Worm (Caenorhabditis elegans) whole organism, L2 larva: Measurements from ENCODE around the gene mrpl-12.
A peak's percentile ranks its signal among the peaks of the same experiment; 100 is the strongest.

Experiments used
- C34F6.9 ChIP-seq: fragments of 150-350 bp; optimal IDR thresholded peaks from 2 replicates; lab custom pipeline; 2014; ENCODE audit warnings: missing biosample characterization, missing genetic modification characterization
- F13H6.1 ChIP-seq: sonication (generic microtip); optimal IDR thresholded peaks from 2 replicates; lab custom pipeline; 2016; ENCODE audit warnings: missing genetic modification characterization, missing compliant biosample characterization
- R02D3.7 ChIP-seq: fragments of 150-350 bp; optimal IDR thresholded peaks from 2 replicates; lab custom pipeline; 2014; ENCODE audit warnings: missing biosample characterization, missing genetic modification characterization
- Y55F3AM.14 ChIP-seq: fragments of 200-800 bp; sonication (Bioruptor generic); optimal IDR thresholded peaks from 2 replicates; lab custom pipeline; 2018; ENCODE audit warnings: mild to moderate bottlenecking, missing genetic modification characterization, missing compliant biosample characterization
- ZK546.5 ChIP-seq: sonication (generic microtip); optimal IDR thresholded peaks from 2 replicates; lab custom pipeline; 2017; ENCODE audit warnings: missing biosample characterization, missing genetic modification characterization
- alr-1 ChIP-seq: fragments of 150-350 bp; optimal IDR thresholded peaks from 2 replicates; lab custom pipeline; 2014; ENCODE audit warnings: missing biosample characterization, missing genetic modification characterization
- aly-2 ChIP-seq: fragments of 150-350 bp; optimal IDR thresholded peaks from 2 replicates; lab custom pipeline; 2014; ENCODE audit warnings: missing biosample characterization, missing genetic modification characterization
- ama-1 ChIP-seq: fragments of 150-350 bp; optimal IDR thresholded peaks from 2 replicates; lab custom pipeline; 2018; ENCODE audit warnings: inconsistent platforms
- blmp-1 ChIP-seq: sonication (generic microtip); optimal IDR thresholded peaks from 2 replicates; lab custom pipeline; 2017; ENCODE audit warnings: missing genetic modification characterization, mild to moderate bottlenecking, missing compliant biosample characterization, antibody characterized with exemption, moderate library complexity; ENCODE audit not compliant: insufficient read depth
- ceh-82 ChIP-seq: fragments of 150-350 bp; optimal IDR thresholded peaks from 2 replicates; lab custom pipeline; 2014; ENCODE audit warnings: missing biosample characterization, missing genetic modification characterization
- crh-2 ChIP-seq: sonication (generic microtip); optimal IDR thresholded peaks from 2 replicates; lab custom pipeline; 2017; ENCODE audit warnings: missing biosample characterization, missing genetic modification characterization
- dmd-4 ChIP-seq: sonication (generic microtip); optimal IDR thresholded peaks from 2 replicates; lab custom pipeline; 2017; ENCODE audit warnings: missing biosample characterization, missing genetic modification characterization
- egl-27 ChIP-seq: sonication (generic microtip); optimal IDR thresholded peaks from 3 replicates; lab custom pipeline; 2017; ENCODE audit warnings: missing biosample characterization, missing genetic modification reagents, missing genetic modification characterization
- elt-1 ChIP-seq: fragments of 150-350 bp; optimal IDR thresholded peaks from 2 replicates; lab custom pipeline; 2014; ENCODE audit warnings: missing biosample characterization, missing genetic modification characterization
- fos-1 ChIP-seq: fragments of 150-350 bp; optimal IDR thresholded peaks from 2 replicates; lab custom pipeline; 2014; ENCODE audit warnings: missing biosample characterization, missing genetic modification characterization
- gmeb-1 ChIP-seq: fragments of 150-350 bp; optimal IDR thresholded peaks from 2 replicates; lab custom pipeline; 2014; ENCODE audit warnings: missing biosample characterization, missing genetic modification characterization
- lin-13 ChIP-seq: fragments of 150-350 bp; optimal IDR thresholded peaks from 2 replicates; lab custom pipeline; 2014; ENCODE audit warnings: missing biosample characterization, missing genetic modification reagents, missing genetic modification characterization
- lin-39 ChIP-seq: fragments of 150-350 bp; optimal IDR thresholded peaks from 2 replicates; lab custom pipeline; 2014; ENCODE audit warnings: missing biosample characterization, missing genetic modification reagents, missing genetic modification characterization
- lsy-2 ChIP-seq, 2 experiments: fragments of 150-350 bp in 1 of 2; sonication (generic microtip) in 1 of 2; optimal IDR thresholded peaks; 2 replicates each; lab custom pipeline; 2014 to 2017; ENCODE audit warnings: missing biosample characterization in 2 of 2, missing genetic modification characterization in 2 of 2
- mab-5 ChIP-seq: fragments of 150-350 bp; optimal IDR thresholded peaks from 2 replicates; lab custom pipeline; 2014; ENCODE audit warnings: missing biosample characterization, missing genetic modification characterization
- mbf-1 ChIP-seq: sonication (generic microtip); optimal IDR thresholded peaks from 2 replicates; lab custom pipeline; 2017; ENCODE audit warnings: missing biosample characterization, missing genetic modification characterization
- nhr-10 ChIP-seq: sonication (generic microtip); optimal IDR thresholded peaks from 2 replicates; lab custom pipeline; 2017; ENCODE audit warnings: missing biosample characterization, missing genetic modification characterization
- nhr-12 ChIP-seq: fragments of 150-350 bp; optimal IDR thresholded peaks from 2 replicates; lab custom pipeline; 2014; ENCODE audit warnings: missing biosample characterization, missing genetic modification characterization
- nhr-129 ChIP-seq: fragments of 150-350 bp; optimal IDR thresholded peaks from 2 replicates; lab custom pipeline; 2014; ENCODE audit warnings: missing biosample characterization, missing genetic modification characterization
- nhr-21 ChIP-seq: fragments of 150-350 bp; optimal IDR thresholded peaks from 2 replicates; lab custom pipeline; 2014; ENCODE audit warnings: missing biosample characterization, missing genetic modification characterization
- nhr-23 ChIP-seq: fragments of 150-350 bp; optimal IDR thresholded peaks from 2 replicates; lab custom pipeline; 2014; ENCODE audit warnings: missing biosample characterization, missing genetic modification reagents, missing genetic modification characterization
- nhr-237 ChIP-seq: fragments of 150-350 bp; optimal IDR thresholded peaks from 2 replicates; lab custom pipeline; 2014; ENCODE audit warnings: missing biosample characterization, missing genetic modification characterization
- nhr-25 ChIP-seq: fragments of 150-350 bp; sonication (generic microtip); optimal IDR thresholded peaks from 3 replicates; lab custom pipeline; 2014; ENCODE audit warnings: missing biosample characterization, missing genetic modification characterization
- nhr-6 ChIP-seq: fragments of 150-350 bp; optimal IDR thresholded peaks from 2 replicates; lab custom pipeline; 2014; ENCODE audit warnings: missing biosample characterization, missing genetic modification characterization
- sem-4 ChIP-seq: fragments of 150-350 bp; optimal IDR thresholded peaks from 2 replicates; lab custom pipeline; 2014; ENCODE audit warnings: missing biosample characterization, missing genetic modification reagents, missing genetic modification characterization
- skn-1 ChIP-seq: sonication (generic microtip); optimal IDR thresholded peaks from 2 replicates; lab custom pipeline; 2017; ENCODE audit warnings: missing biosample characterization, missing genetic modification characterization
- sma-3 ChIP-seq: sonication (generic microtip); optimal IDR thresholded peaks from 2 replicates; lab custom pipeline; 2016; ENCODE audit warnings: missing genetic modification reagents, missing genetic modification characterization, missing compliant biosample characterization
- sma-9 ChIP-seq, 2 experiments: fragments of 150-350 bp in 1 of 2; sonication (generic microtip) in 1 of 2; optimal IDR thresholded peaks; 2 replicates each; lab custom pipeline; 2014 to 2016; ENCODE audit warnings: missing genetic modification characterization in 2 of 2, mild to moderate bottlenecking in 1 of 2, missing biosample characterization in 1 of 2, missing compliant biosample characterization in 1 of 2, missing genetic modification reagents in 1 of 2, moderate library complexity in 1 of 2
- snpc-4 ChIP-seq: fragments of 150-350 bp; optimal IDR thresholded peaks from 2 replicates; lab custom pipeline; 2014; ENCODE audit warnings: missing biosample characterization, missing genetic modification characterization
- unc-39 ChIP-seq: fragments of 150-350 bp; optimal IDR thresholded peaks from 2 replicates; lab custom pipeline; 2014; ENCODE audit warnings: missing biosample characterization, missing genetic modification characterization
- unc-55 ChIP-seq: fragments of 150-350 bp; sonication (generic microtip); optimal IDR thresholded peaks from 3 replicates; lab custom pipeline; 2014; ENCODE audit warnings: missing biosample characterization, missing genetic modification reagents, missing genetic modification characterization
- zag-1 ChIP-seq: fragments of 150-350 bp; optimal IDR thresholded peaks from 2 replicates; lab custom pipeline; 2014; ENCODE audit warnings: missing biosample characterization, missing genetic modification characterization
- ztf-1 ChIP-seq: fragments of 200-800 bp; sonication (Bioruptor generic); conservative IDR thresholded peaks from 2 replicates; pipeline ENCODE4 v1.3.6; 2022; ENCODE audit warnings: missing genetic modification characterization, missing compliant biosample characterization
- ztf-11 ChIP-seq: sonication (generic microtip); optimal IDR thresholded peaks from 2 replicates; lab custom pipeline; 2017; ENCODE audit warnings: missing biosample characterization, missing genetic modification characterization
- ztf-4 ChIP-seq: fragments of 150-350 bp; optimal IDR thresholded peaks from 2 replicates; lab custom pipeline; 2014; ENCODE audit warnings: missing biosample characterization, missing genetic modification characterization

Gene mrpl-12

ce11 chrIII:10716091-10716490 is 8.5 kb downstream of the mrpl-12 start, which contains the start of gene W09D10.4:
Gene W09D10.4 (minus strand): TSS chrIII:10716191.
- TF ChIP-seq unc-55 = no peak
- peak; percentile 32 for TF ChIP-seq sma-9 (GFP tag; optimal IDR thresholded peaks at IDR 0.05; lab: Kevin White, UChicago)
- no peak for TF ChIP-seq sma-9 (tag; optimal IDR thresholded peaks at IDR 0.05; lab: Kevin White, UChicago)
- TF ChIP-seq nhr-129 (tag; lab: Kevin White, UChicago) = peak; percentile 10
- peak; percentile 20 for TF ChIP-seq F13H6.1
- no peak for TF ChIP-seq nhr-10 (tag; lab: Kevin White, UChicago)

ce11 chrIII:10717479-10717878 is 9.9 kb downstream of the mrpl-12 start:
- TF ChIP-seq nhr-25 (tag; lab: Kevin White, UChicago) (peak; percentile 94), lin-39 (tag; lab: Kevin White, UChicago) (no peak), zag-1 (peak; percentile 11), gmeb-1 (tag; lab: Kevin White, UChicago) (peak; percentile 4), nhr-6 (tag; lab: Kevin White, UChicago) (peak; percentile 20), mab-5 (tag; lab: Kevin White, UChicago) (peak; percentile 12), nhr-129 (tag; lab: Kevin White, UChicago) (peak; percentile 88), C34F6.9 (peak; percentile 46), crh-2 (tag; lab: Kevin White, UChicago) (peak; percentile 81), sma-3 (GFP tag; lab: Kevin White, UChicago) (peak; percentile 86), snpc-4 (tag; lab: Kevin White, UChicago) (no peak), blmp-1 (tag; lab: Kevin White, UChicago) (peak; percentile 89), ztf-4 (tag; lab: Kevin White, UChicago) (peak; percentile 76), F13H6.1 (peak; percentile 80), nhr-21 (tag; lab: Kevin White, UChicago) (peak; percentile 96), sma-9 (GFP tag; optimal IDR thresholded peaks at IDR 0.05; lab: Kevin White, UChicago) (peak; percentile 91), sma-9 (tag; optimal IDR thresholded peaks at IDR 0.05; lab: Kevin White, UChicago) (no peak), ZK546.5 (no peak), sem-4 (tag; lab: Kevin White, UChicago) (peak; percentile 43), aly-2 (tag; lab: Kevin White, UChicago) (no peak), lin-13 (GFP tag; lab: Kevin White, UChicago) (no peak), egl-27 (tag; lab: Kevin White, UChicago) (peak; percentile 62), fos-1 (tag; lab: Kevin White, UChicago) (peak; percentile 62), lsy-2 (tag; optimal IDR thresholded peaks at IDR 0.05; lab: Kevin White, UChicago) (peak in 1 of 2 experiments; percentile 62)

ce11 chrIII:10718078-10718477 is 10.5 kb downstream of the mrpl-12 start:
- peak; percentile 30 for TF ChIP-seq sma-9 (GFP tag; optimal IDR thresholded peaks at IDR 0.05; lab: Kevin White, UChicago)
- no peak for TF ChIP-seq sma-9 (tag; optimal IDR thresholded peaks at IDR 0.05; lab: Kevin White, UChicago)
- peak; percentile 3 for TF ChIP-seq Y55F3AM.14
- peak; percentile 6 for TF ChIP-seq nhr-25 (tag; lab: Kevin White, UChicago)
- TF ChIP-seq crh-2 (tag; lab: Kevin White, UChicago) = peak; percentile 11
- TF ChIP-seq alr-1 (tag; lab: Kevin White, UChicago) = no peak
- no peak for TF ChIP-seq sem-4 (tag; lab: Kevin White, UChicago)
- no peak for TF ChIP-seq unc-55
- no peak for TF ChIP-seq nhr-21 (tag; lab: Kevin White, UChicago)
- TF ChIP-seq, all 48 proteins: peak for 4

ce11 chrIII:10719057-10719456 is 11.5 kb downstream of the mrpl-12 start:
- TF ChIP-seq nhr-10 (tag; lab: Kevin White, UChicago) (no peak), skn-1 (no peak), unc-55 (no peak), unc-39 (tag; lab: Kevin White, UChicago) (no peak), R02D3.7 (tag; lab: Kevin White, UChicago) (no peak), zag-1 (no peak), gmeb-1 (tag; lab: Kevin White, UChicago) (peak; percentile 9), nhr-25 (tag; lab: Kevin White, UChicago) (peak; percentile 58), lin-39 (tag; lab: Kevin White, UChicago) (no peak), nhr-129 (tag; lab: Kevin White, UChicago) (peak; percentile 20), ztf-11 (no peak), nhr-6 (tag; lab: Kevin White, UChicago) (no peak), snpc-4 (tag; lab: Kevin White, UChicago) (no peak), sma-3 (GFP tag; lab: Kevin White, UChicago) (peak; percentile 52), dmd-4 (tag; lab: Kevin White, UChicago) (no peak), nhr-237 (tag; lab: Kevin White, UChicago) (no peak), sma-9 (GFP tag; optimal IDR thresholded peaks at IDR 0.05; lab: Kevin White, UChicago) (peak; percentile 81), sma-9 (tag; optimal IDR thresholded peaks at IDR 0.05; lab: Kevin White, UChicago) (no peak), ama-1 (lab: Kevin White, UChicago) (no peak), lin-13 (GFP tag; lab: Kevin White, UChicago) (peak; percentile 5), F13H6.1 (peak; percentile 50), mbf-1 (no peak), ztf-1 (GFP tag; lab: Robert Waterston, UW) (no peak), aly-2 (tag; lab: Kevin White, UChicago) (no peak), nhr-23 (tag; lab: Kevin White, UChicago) (no peak), alr-1 (tag; lab: Kevin White, UChicago) (no peak), elt-1 (tag; lab: Kevin White, UChicago) (no peak), blmp-1 (tag; lab: Kevin White, UChicago) (peak; percentile 55), mab-5 (tag; lab: Kevin White, UChicago) (no peak), Y55F3AM.14 (no peak), ceh-82 (no peak), fos-1 (tag; lab: Kevin White, UChicago) (peak; percentile 61), nhr-12 (no peak), egl-27 (tag; lab: Kevin White, UChicago) (no peak), crh-2 (tag; lab: Kevin White, UChicago) (peak; percentile 94), nhr-21 (tag; lab: Kevin White, UChicago) (no peak)
